Worm (Caenorhabditis elegans) whole organism, young adult: ENCODE data around the gene F26G1.2.
A peak's percentile ranks its signal among the peaks of the same experiment; 100 is the strongest.

ENCODE experiments used
- B0336.3 ChIP-seq: fragments of 200-800 bp; sonication (Bioruptor generic); IDR thresholded peaks from 2 replicates; pipeline ENCODE4 v1.3.6; 2022; ENCODE audit warnings: missing genetic modification characterization, missing compliant biosample characterization
- F22D6.2 ChIP-seq: sonication (generic microtip); optimal IDR thresholded peaks from 2 replicates; lab custom pipeline; 2016; ENCODE audit warnings: mild to moderate bottlenecking, missing genetic modification characterization, missing compliant biosample characterization
- F23B12.7 ChIP-seq: sonication (generic microtip); optimal IDR thresholded peaks from 2 replicates; lab custom pipeline; 2017; ENCODE audit warnings: missing genetic modification characterization, mild to moderate bottlenecking, missing compliant biosample characterization, antibody characterized with exemption, moderate library complexity; ENCODE audit not compliant: insufficient read depth
- F33H1.4 ChIP-seq: fragments of 200-800 bp; sonication (Bioruptor generic); IDR thresholded peaks from 2 replicates; pipeline ENCODE4 v1.3.6; 2022; ENCODE audit warnings: missing genetic modification reagents, missing genetic modification characterization, missing compliant biosample characterization
- F39B2.1 ChIP-seq: fragments of 200-800 bp; sonication (Bioruptor generic); IDR thresholded peaks from 2 replicates; pipeline ENCODE4 v1.3.6; 2022; ENCODE audit warnings: missing genetic modification reagents, missing genetic modification characterization, missing compliant biosample characterization
- F55B11.4 ChIP-seq: sonication (generic microtip); optimal IDR thresholded peaks from 2 replicates; lab custom pipeline; 2016; ENCODE audit warnings: missing compliant biosample characterization, missing genetic modification characterization, borderline replicate concordance; ENCODE audit not compliant: insufficient read depth
- F57C9.4 ChIP-seq: sonication (generic microtip); optimal IDR thresholded peaks from 2 replicates; lab custom pipeline; 2017; ENCODE audit warnings: mild to moderate bottlenecking, missing genetic modification characterization, missing compliant biosample characterization
- T26A5.8 ChIP-seq: sonication (generic microtip); optimal IDR thresholded peaks from 2 replicates; lab custom pipeline; 2016; ENCODE audit warnings: missing genetic modification characterization, missing compliant biosample characterization
- Y56A3A.18 ChIP-seq: fragments of 200-800 bp; sonication (Bioruptor generic); IDR thresholded peaks from 2 replicates; pipeline ENCODE4 v1.3.6; 2022; ENCODE audit warnings: missing genetic modification reagents, missing genetic modification characterization, missing compliant biosample characterization
- Y67H2A.10 ChIP-seq: fragments of 200-800 bp; sonication (Bioruptor generic); conservative IDR thresholded peaks from 2 replicates; pipeline ENCODE4 v1.3.6; 2022; ENCODE audit warnings: missing genetic modification reagents, missing genetic modification characterization, missing compliant biosample characterization
- ama-1 ChIP-seq, 3 experiments: fragments of 150-350 bp in 1 of 3; sonication (generic microtip) in 2 of 3; optimal IDR thresholded peaks; 2 replicates each; lab custom pipeline; 2014 to 2018; ENCODE audit warnings: missing biosample characterization in 2 of 3, missing genetic modification characterization in 2 of 3, missing genetic modification reagents in 2 of 3
- attf-5 ChIP-seq: fragments of 200-800 bp; sonication (Bioruptor generic); optimal IDR thresholded peaks from 2 replicates; lab custom pipeline; 2018; ENCODE audit warnings: mild to moderate bottlenecking, missing genetic modification characterization, missing compliant biosample characterization
- attf-6 ChIP-seq: fragments of 200-800 bp; sonication (Bioruptor generic); IDR thresholded peaks from 2 replicates; pipeline ENCODE4 v1.3.6; 2022; ENCODE audit warnings: missing genetic modification reagents, missing genetic modification characterization, missing compliant biosample characterization
- bed-2 ChIP-seq: fragments of 200-800 bp; sonication (Bioruptor generic); IDR thresholded peaks from 2 replicates; pipeline ENCODE4 v1.3.6; 2022; ENCODE audit warnings: missing genetic modification reagents, missing genetic modification characterization, missing compliant biosample characterization
- ccch-3 ChIP-seq: fragments of 200-800 bp; sonication (Bioruptor generic); optimal IDR thresholded peaks from 2 replicates; lab custom pipeline; 2018; ENCODE audit warnings: mild to moderate bottlenecking, missing genetic modification characterization, missing compliant biosample characterization
- cebp-1 ChIP-seq, 2 experiments: fragments of 200-800 bp in 1 of 2; sonication (Bioruptor generic) in 1 of 2; sonication (generic microtip) in 1 of 2; IDR thresholded peaks in 1 of 2; optimal IDR thresholded peaks in 1 of 2; 2 replicates each; pipeline versions ENCODE4 v1.3.6 to Lab custom; 2017 to 2022; ENCODE audit warnings: missing compliant biosample characterization in 2 of 2, missing genetic modification characterization in 2 of 2, mild to moderate bottlenecking in 1 of 2, missing genetic modification reagents in 1 of 2, moderate library complexity in 1 of 2
- ceh-100 ChIP-seq: fragments of 200-800 bp; sonication (Bioruptor generic); IDR thresholded peaks from 2 replicates; pipeline ENCODE4 v1.3.6; 2022; ENCODE audit warnings: missing genetic modification reagents, missing genetic modification characterization, missing compliant biosample characterization
- chd-7 ChIP-seq: sonication (generic microtip); optimal IDR thresholded peaks from 2 replicates; lab custom pipeline; 2016; ENCODE audit warnings: mild to moderate bottlenecking, missing genetic modification characterization, moderate library complexity, missing compliant biosample characterization
- dpl-1 ChIP-seq: fragments of 150-350 bp; optimal IDR thresholded peaks from 2 replicates; lab custom pipeline; 2014; ENCODE audit warnings: missing biosample characterization, missing genetic modification reagents, missing genetic modification characterization
- egrh-3 ChIP-seq: fragments of 200-800 bp; sonication (Bioruptor generic); IDR thresholded peaks from 2 replicates; pipeline ENCODE4 v1.3.6; 2022; ENCODE audit warnings: missing genetic modification reagents, missing genetic modification characterization, missing compliant biosample characterization
- fkh-3 ChIP-seq: sonication (generic microtip); optimal IDR thresholded peaks from 2 replicates; lab custom pipeline; 2016; ENCODE audit warnings: mild to moderate bottlenecking, missing genetic modification characterization, missing compliant biosample characterization
- hsf-1 ChIP-seq: fragments of 200-800 bp; sonication (Bioruptor generic); IDR thresholded peaks from 2 replicates; pipeline ENCODE4 v1.3.6; 2022; ENCODE audit warnings: missing genetic modification reagents, missing genetic modification characterization, missing compliant biosample characterization
- lin-54 ChIP-seq: fragments of 200-800 bp; sonication (Bioruptor generic); optimal IDR thresholded peaks from 2 replicates; lab custom pipeline; 2018; ENCODE audit warnings: mild to moderate bottlenecking, missing genetic modification characterization, missing compliant biosample characterization
- lsl-1 ChIP-seq: fragments of 200-800 bp; sonication (Bioruptor generic); optimal IDR thresholded peaks from 2 replicates; lab custom pipeline; 2018; ENCODE audit warnings: mild to moderate bottlenecking, missing genetic modification characterization, moderate library complexity, missing compliant biosample characterization
- lsy-27 ChIP-seq: sonication (generic microtip); optimal IDR thresholded peaks from 2 replicates; lab custom pipeline; 2017; ENCODE audit warnings: missing genetic modification characterization, mild to moderate bottlenecking, missing compliant biosample characterization, antibody characterized with exemption, missing genotype, borderline replicate concordance; ENCODE audit not compliant: insufficient read depth
- madf-10 ChIP-seq: sonication (generic microtip); optimal IDR thresholded peaks from 2 replicates; lab custom pipeline; 2016; ENCODE audit warnings: mild to moderate bottlenecking, missing genetic modification characterization, missing compliant biosample characterization
- madf-6 ChIP-seq: fragments of 200-800 bp; sonication (Bioruptor generic); IDR thresholded peaks from 2 replicates; pipeline ENCODE4 v1.3.6; 2022; ENCODE audit warnings: missing genetic modification reagents, missing genetic modification characterization, missing compliant biosample characterization
- mcd-1 ChIP-seq: fragments of 200-800 bp; sonication (Bioruptor generic); IDR thresholded peaks from 2 replicates; pipeline ENCODE4 v1.3.6; 2022; ENCODE audit warnings: missing genetic modification reagents, missing genetic modification characterization, missing compliant biosample characterization
- nfya-1 ChIP-seq: sonication (generic microtip); optimal IDR thresholded peaks from 2 replicates; lab custom pipeline; 2017; ENCODE audit warnings: antibody characterized with exemption, missing compliant biosample characterization, missing genetic modification characterization, borderline replicate concordance; ENCODE audit not compliant: insufficient read depth
- nhr-27 ChIP-seq: fragments of 200-800 bp; sonication (Bioruptor generic); optimal IDR thresholded peaks from 2 replicates; lab custom pipeline; 2018; ENCODE audit warnings: mild to moderate bottlenecking, missing genetic modification characterization, moderate library complexity, missing compliant biosample characterization
- nhr-80 ChIP-seq: sonication (generic microtip); optimal IDR thresholded peaks from 2 replicates; lab custom pipeline; 2016; ENCODE audit warnings: missing genetic modification characterization, missing compliant biosample characterization
- pbrm-1 ChIP-seq: fragments of 200-800 bp; sonication (Bioruptor generic); IDR thresholded peaks from 2 replicates; pipeline ENCODE4 v1.3.6; 2022; ENCODE audit warnings: missing genetic modification reagents, missing genetic modification characterization, missing compliant biosample characterization
- rec-8 ChIP-seq, 2 experiments: sonication (generic microtip); optimal IDR thresholded peaks; 2 replicates each; lab custom pipeline; 2016; ENCODE audit warnings: mild to moderate bottlenecking in 2 of 2, missing genetic modification characterization in 2 of 2, missing genetic modification reagents in 2 of 2, missing genotype in 2 of 2, missing biosample characterization in 1 of 2, missing compliant biosample characterization in 1 of 2, moderate library complexity in 1 of 2
- sea-2 ChIP-seq: fragments of 200-800 bp; sonication (Bioruptor generic); IDR thresholded peaks from 2 replicates; pipeline ENCODE4 v1.3.6; 2022; ENCODE audit warnings: missing genetic modification characterization, missing compliant biosample characterization
- snpc-1.1 ChIP-seq: sonication (generic microtip); optimal IDR thresholded peaks from 2 replicates; lab custom pipeline; 2017; ENCODE audit warnings: missing genetic modification characterization, mild to moderate bottlenecking, missing compliant biosample characterization, antibody characterized with exemption, moderate library complexity, missing genotype, missing genetic modification reagents; ENCODE audit not compliant: insufficient read depth
- snpc-4 ChIP-seq, 5 experiments: fragments of 150-350 bp in 1 of 5; sonication (generic microtip) in 4 of 5; optimal IDR thresholded peaks; 2 replicates each; lab custom pipeline; 2014 to 2018; ENCODE audit warnings: missing genetic modification characterization in 5 of 5, missing biosample characterization in 3 of 5, antibody characterized with exemption in 2 of 5, mild to moderate bottlenecking in 2 of 5, missing compliant biosample characterization in 2 of 5, missing genotype in 2 of 5, moderate library complexity in 2 of 5, missing genetic modification reagents in 1 of 5
- somi-1 ChIP-seq: fragments of 200-800 bp; sonication (Bioruptor generic); optimal IDR thresholded peaks from 2 replicates; lab custom pipeline; 2018; ENCODE audit warnings: mild to moderate bottlenecking, missing genetic modification characterization, missing compliant biosample characterization
- tbp1 ChIP-seq: fragments of 200-800 bp; sonication (Bioruptor generic); optimal IDR thresholded peaks from 2 replicates; lab custom pipeline; 2018; ENCODE audit warnings: mild to moderate bottlenecking, missing genetic modification characterization, missing compliant biosample characterization
- tbx-9 ChIP-seq: sonication (generic microtip); optimal IDR thresholded peaks from 2 replicates; lab custom pipeline; 2016; ENCODE audit warnings: borderline replicate concordance, missing genetic modification characterization, inconsistent platforms, missing compliant biosample characterization
- unc-130 ChIP-seq: sonication (generic microtip); optimal IDR thresholded peaks from 2 replicates; lab custom pipeline; 2016; ENCODE audit warnings: missing genetic modification reagents, missing genetic modification characterization, missing compliant biosample characterization
- xnd-1 ChIP-seq: sonication (generic microtip); optimal IDR thresholded peaks from 2 replicates; lab custom pipeline; 2016; ENCODE audit warnings: missing genotype, missing genetic modification reagents, missing genetic modification characterization, missing compliant biosample characterization
- ztf-18 ChIP-seq: sonication (generic microtip); optimal IDR thresholded peaks from 2 replicates; lab custom pipeline; 2016; ENCODE audit warnings: missing genotype, mild to moderate bottlenecking, missing genetic modification characterization, missing compliant biosample characterization

Gene F26G1.2

DNA sequence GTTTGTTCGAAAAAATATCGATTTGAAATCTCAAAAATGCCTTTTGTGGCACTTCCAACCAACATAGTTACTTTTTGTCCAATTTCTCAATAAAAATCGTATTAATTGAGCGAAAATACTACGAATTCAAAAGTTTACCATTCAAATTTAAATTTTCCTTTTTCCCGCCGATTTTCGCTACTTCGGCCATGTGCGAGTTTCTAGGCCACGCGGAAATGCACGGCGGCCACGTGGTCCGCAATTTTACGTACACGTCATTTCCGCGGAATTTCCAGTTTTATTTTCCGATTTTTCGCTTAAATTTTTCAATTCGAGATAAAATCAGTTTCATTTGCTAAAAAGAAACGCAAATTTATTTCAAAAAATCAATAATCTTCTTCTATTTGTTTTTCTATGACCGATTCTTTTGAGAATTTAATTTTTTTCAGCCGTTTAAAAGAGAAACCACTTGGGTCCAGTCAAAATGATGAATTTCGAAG, 22.9 kb upstream of the F26G1.2 start, which contains the start of gene eas-1 (continued):
- TF ChIP-seq snpc-4 (GFP tag; optimal IDR thresholded peaks at IDR 0.05; lab: Kevin White, UChicago) (no peak), snpc-4 (tag; optimal IDR thresholded peaks at IDR 0.05; lab: Kevin White, UChicago) (peak in 2 of 4 experiments; percentile 18 to 22), lsy-27 (tag; lab: Kevin White, UChicago) (no peak), tbx-9 (tag; lab: Kevin White, UChicago) (no peak), Y56A3A.18 (GFP tag; lab: Robert Waterston, UW) (no peak), nfya-1 (tag; lab: Kevin White, UChicago) (no peak), F55B11.4 (tag; lab: Kevin White, UChicago) (no peak), nhr-80 (tag; lab: Kevin White, UChicago) (peak; percentile 27), F39B2.1 (GFP tag; lab: Robert Waterston, UW) (no peak), F57C9.4 (tag; lab: Kevin White, UChicago) (no peak), attf-6 (GFP tag; lab: Robert Waterston, UW) (no peak), mcd-1 (no peak; the same call in none of the 2 replicates), ztf-18 (peak; percentile 27), sea-2 (GFP tag; lab: Robert Waterston, UW) (no peak), ama-1 (optimal IDR thresholded peaks at IDR 0.05; lab: Kevin White, UChicago) (no peak), ama-1 (GFP tag; optimal IDR thresholded peaks at IDR 0.05; lab: Kevin White, UChicago) (no peak), ccch-3 (GFP tag; lab: Kevin White, UChicago) (peak; percentile 37), F33H1.4 (GFP tag; lab: Robert Waterston, UW) (peak; percentile 67), rec-8 (tag; optimal IDR thresholded peaks at IDR 0.05; lab: Kevin White, UChicago) (no peak), lsl-1 (GFP tag; lab: Kevin White, UChicago) (peak; percentile 63), hsf-1 (GFP tag; lab: Robert Waterston, UW) (no peak), madf-10 (tag; lab: Kevin White, UChicago) (no peak), xnd-1 (tag; lab: Kevin White, UChicago) (peak; percentile 21), nhr-27 (tag; lab: Kevin White, UChicago) (no peak), madf-6 (GFP tag; lab: Robert Waterston, UW) (peak; percentile 69), Y67H2A.10 (GFP tag; lab: Robert Waterston, UW) (peak; percentile 45; the same call in 1 of the 2 replicates), dpl-1 (GFP tag; lab: Kevin White, UChicago) (peak; percentile 78), unc-130 (GFP tag; lab: Kevin White, UChicago) (peak; percentile 70), bed-2 (GFP tag; lab: Robert Waterston, UW) (peak; percentile 69; the same call in 1 of the 2 replicates), ceh-100 (GFP tag; lab: Robert Waterston, UW) (peak; percentile 69), somi-1 (GFP tag; lab: Kevin White, UChicago) (peak; percentile 12)
- TF ChIP-seq, all 124 proteins: peak for 48

- 0 out of 2 replicates have a peak, but pooled peaks have one; percentile 43 for TF ChIP-seq Y56A3A.18 (GFP tag; lab: Robert Waterston, UW)
- TF ChIP-seq ama-1 (optimal IDR thresholded peaks at IDR 0.05; lab: Kevin White, UChicago): peak; percentile 49
- no peak for TF ChIP-seq ama-1 (GFP tag; optimal IDR thresholded peaks at IDR 0.05; lab: Kevin White, UChicago)
- TF ChIP-seq F39B2.1 (GFP tag; lab: Robert Waterston, UW): no peak
- no peak for TF ChIP-seq T26A5.8 (tag; lab: Kevin White, UChicago)
- TF ChIP-seq pbrm-1 (GFP tag; lab: Robert Waterston, UW): no peak
- peak; percentile 45 for TF ChIP-seq nhr-80 (tag; lab: Kevin White, UChicago)
- no peak for TF ChIP-seq snpc-1.1 (tag; lab: Kevin White, UChicago)
- TF ChIP-seq lin-54: no peak
- no peak for TF ChIP-seq egrh-3 (GFP tag; lab: Robert Waterston, UW)
- TF ChIP-seq attf-6 (GFP tag; lab: Robert Waterston, UW): no peak
- no peak for TF ChIP-seq fkh-3 (tag; lab: Kevin White, UChicago)
- TF ChIP-seq F22D6.2: no peak
- TF ChIP-seq tbp1 (GFP tag; lab: Kevin White, UChicago): no peak
- TF ChIP-seq rec-8 (tag; optimal IDR thresholded peaks at IDR 0.05; lab: Kevin White, UChicago): no peak
- no peak for TF ChIP-seq attf-5 (GFP tag; lab: Kevin White, UChicago)
- TF ChIP-seq cebp-1 (GFP tag; IDR thresholded peaks at IDR 0.05; lab: Robert Waterston, UW): no peak
- peak; percentile 0 for TF ChIP-seq cebp-1 (tag; optimal IDR thresholded peaks at IDR 0.05; lab: Kevin White, UChicago)
- no peak for TF ChIP-seq F23B12.7 (tag; lab: Kevin White, UChicago)
- TF ChIP-seq madf-10 (tag; lab: Kevin White, UChicago): no peak
- no peak for TF ChIP-seq B0336.3
- no peak for TF ChIP-seq chd-7
- TF ChIP-seq nhr-27 (tag; lab: Kevin White, UChicago): no peak
These were observed 21.2 kb upstream of the F26G1.2 start, which contains the start of gene acs-11 for ce11 chrII:4741527-4742187. Gene acs-11, plus strand, starts transcription at chrII:4742137.
